Worm (Caenorhabditis elegans) whole organism, L4 larva: ENCODE measurements around the gene T15H9.5.
A peak's percentile ranks its signal among the peaks of the same experiment; 100 is the strongest.

Source experiments
- F37D6.2 ChIP-seq: sonication (generic microtip); optimal IDR thresholded peaks from 2 replicates; lab custom pipeline; 2016; ENCODE audit warnings: mild to moderate bottlenecking, missing genetic modification characterization, missing compliant biosample characterization
- F44E2.7 ChIP-seq: fragments of 200-800 bp; sonication (Bioruptor generic); IDR thresholded peaks from 2 replicates; pipeline ENCODE4 v2.1.2; 2022; ENCODE audit warnings: missing genetic modification characterization, missing compliant biosample characterization
- T20F7.1 ChIP-seq: fragments of 200-800 bp; sonication (Bioruptor generic); optimal IDR thresholded peaks from 2 replicates; lab custom pipeline; 2018; ENCODE audit warnings: mild to moderate bottlenecking, missing genetic modification characterization, missing compliant biosample characterization
- T26A8.4 ChIP-seq: fragments of 200-800 bp; sonication (Bioruptor generic); IDR thresholded peaks from 2 replicates; pipeline ENCODE4 v1.3.6; 2022; ENCODE audit warnings: missing genetic modification characterization, missing compliant biosample characterization
- Y48G9A.11 ChIP-seq: fragments of 200-800 bp; sonication (Bioruptor generic); IDR thresholded peaks from 2 replicates; pipeline ENCODE4 v1.3.6; 2022; ENCODE audit warnings: missing genetic modification reagents, missing genetic modification characterization, missing compliant biosample characterization
- Y5F2A.4 ChIP-seq: fragments of 200-800 bp; sonication (Bioruptor generic); optimal IDR thresholded peaks from 2 replicates; lab custom pipeline; 2018; ENCODE audit warnings: mild to moderate bottlenecking, missing genetic modification characterization, missing compliant biosample characterization
- Y75B8A.6 ChIP-seq: fragments of 200-800 bp; sonication (Bioruptor generic); IDR thresholded peaks from 2 replicates; pipeline ENCODE4 v1.3.6; 2022; ENCODE audit warnings: missing genetic modification reagents, missing genetic modification characterization, missing compliant biosample characterization
- ZK337.2 ChIP-seq: fragments of 200-800 bp; sonication (Bioruptor generic); IDR thresholded peaks from 2 replicates; pipeline ENCODE4 v1.3.6; 2022; ENCODE audit warnings: missing genetic modification reagents, missing genetic modification characterization, missing compliant biosample characterization
- ZK546.5 ChIP-seq, 2 experiments: sonication (generic microtip); optimal IDR thresholded peaks; 2 replicates each; lab custom pipeline; 2017; ENCODE audit warnings: missing biosample characterization in 2 of 2, missing genetic modification characterization in 2 of 2
- aha-1 ChIP-seq: fragments of 150-350 bp; peaks from one replicate; lab custom pipeline; 2014; ENCODE audit warnings: missing biosample characterization, missing genetic modification characterization
- aly-2 ChIP-seq: sonication (generic microtip); optimal IDR thresholded peaks from 2 replicates; lab custom pipeline; 2018; ENCODE audit warnings: missing biosample characterization, missing genetic modification characterization
- attf-4 ChIP-seq: sonication (generic microtip); optimal IDR thresholded peaks from 3 replicates; lab custom pipeline; 2017; ENCODE audit warnings: missing biosample characterization, missing genetic modification characterization
- ceh-32 ChIP-seq: sonication (generic microtip); optimal IDR thresholded peaks from 2 replicates; lab custom pipeline; 2016; ENCODE audit warnings: mild to moderate bottlenecking, missing genetic modification characterization, missing compliant biosample characterization; ENCODE audit not compliant: poor library complexity
- ceh-44 ChIP-seq: fragments of 200-800 bp; sonication (Bioruptor generic); IDR thresholded peaks from 2 replicates; pipeline ENCODE4 v1.3.6; 2022; ENCODE audit warnings: missing genetic modification reagents, missing genetic modification characterization, missing compliant biosample characterization
- ceh-82 ChIP-seq: sonication (generic microtip); optimal IDR thresholded peaks from 2 replicates; lab custom pipeline; 2017; ENCODE audit warnings: missing biosample characterization, missing genetic modification characterization
- cey-2 ChIP-seq: sonication (generic microtip); optimal IDR thresholded peaks from 3 replicates; lab custom pipeline; 2017; ENCODE audit warnings: missing genetic modification characterization, mild to moderate bottlenecking, missing compliant biosample characterization, antibody characterized with exemption, borderline replicate concordance; ENCODE audit not compliant: insufficient read depth
- ctbp-1 ChIP-seq: fragments of 200-800 bp; sonication (Bioruptor generic); IDR thresholded peaks from 2 replicates; pipeline ENCODE4 v1.3.6; 2022; ENCODE audit warnings: missing genetic modification reagents, missing genetic modification characterization, missing compliant biosample characterization
- daf-19 ChIP-seq: fragments of 200-800 bp; sonication (Bioruptor generic); conservative IDR thresholded peaks from 2 replicates; pipeline ENCODE4 v1.3.6; 2022; ENCODE audit warnings: missing genetic modification characterization, missing compliant biosample characterization
- dmd-8 ChIP-seq: fragments of 200-800 bp; sonication (Bioruptor generic); IDR thresholded peaks from 2 replicates; pipeline ENCODE4 v1.3.6; 2022; ENCODE audit warnings: missing genetic modification characterization, missing compliant biosample characterization
- dmd-9 ChIP-seq: fragments of 200-800 bp; sonication (Bioruptor generic); IDR thresholded peaks from 2 replicates; pipeline ENCODE4 v1.3.6; 2022; ENCODE audit warnings: missing genetic modification reagents, missing genetic modification characterization, missing compliant biosample characterization
- duxl-1 ChIP-seq: sonication (generic microtip); optimal IDR thresholded peaks from 2 replicates; lab custom pipeline; 2016; ENCODE audit warnings: mild to moderate bottlenecking, missing genetic modification characterization, moderate library complexity, missing compliant biosample characterization; ENCODE audit not compliant: poor library complexity
- egl-27 ChIP-seq: sonication (generic microtip); optimal IDR thresholded peaks from 3 replicates; lab custom pipeline; 2017; ENCODE audit warnings: missing biosample characterization, missing genetic modification reagents, missing genetic modification characterization
- gei-8 ChIP-seq: fragments of 200-800 bp; sonication (Bioruptor generic); optimal IDR thresholded peaks from 2 replicates; lab custom pipeline; 2018; ENCODE audit warnings: mild to moderate bottlenecking, missing genetic modification characterization, missing compliant biosample characterization
- hif-1 ChIP-seq, 2 experiments: sonication (generic microtip); optimal IDR thresholded peaks; 2 replicates each; lab custom pipeline; 2016 to 2017; ENCODE audit warnings: missing compliant biosample characterization in 2 of 2, missing genetic modification characterization in 2 of 2, missing genetic modification reagents in 2 of 2, missing genotype in 2 of 2, mild to moderate bottlenecking in 1 of 2
- jun-1 ChIP-seq: fragments of 150-350 bp; optimal IDR thresholded peaks from 2 replicates; lab custom pipeline; 2014; ENCODE audit warnings: missing biosample characterization, missing genetic modification reagents, missing genetic modification characterization
- lin-1 ChIP-seq: fragments of 200-800 bp; sonication (Bioruptor generic); IDR thresholded peaks from 2 replicates; pipeline ENCODE4 v1.3.6; 2022; ENCODE audit warnings: missing genetic modification reagents, missing genetic modification characterization, missing compliant biosample characterization
- lin-13 ChIP-seq: fragments of 150-350 bp; optimal IDR thresholded peaks from 2 replicates; lab custom pipeline; 2014; ENCODE audit warnings: missing biosample characterization, missing genetic modification reagents, missing genetic modification characterization
- lin-15B ChIP-seq: fragments of 150-350 bp; sonication (generic microtip); optimal IDR thresholded peaks from 3 replicates; lab custom pipeline; 2014; ENCODE audit warnings: missing biosample characterization, missing genetic modification characterization
- lin-39 ChIP-seq: fragments of 150-350 bp; optimal IDR thresholded peaks from 2 replicates; lab custom pipeline; 2014; ENCODE audit warnings: missing biosample characterization, missing genetic modification reagents, missing genetic modification characterization
- lir-3 ChIP-seq: sonication (generic microtip); optimal IDR thresholded peaks from 2 replicates; lab custom pipeline; 2016; ENCODE audit warnings: mild to moderate bottlenecking, missing genetic modification characterization, missing compliant biosample characterization
- mdl-1 ChIP-seq, 2 experiments: fragments of 150-350 bp in 1 of 2; sonication (generic microtip) in 1 of 2; optimal IDR thresholded peaks; 2 replicates each; lab custom pipeline; 2014 to 2017; ENCODE audit warnings: missing biosample characterization in 2 of 2, missing genetic modification characterization in 2 of 2
- mdt-29 ChIP-seq: fragments of 200-800 bp; sonication (Bioruptor generic); IDR thresholded peaks from 2 replicates; pipeline ENCODE4 v1.3.6; 2022; ENCODE audit warnings: missing genetic modification reagents, missing genetic modification characterization, missing compliant biosample characterization
- mxl-2 ChIP-seq: fragments of 200-800 bp; sonication (Bioruptor generic); conservative IDR thresholded peaks from 2 replicates; pipeline ENCODE4 v1.3.6; 2022; ENCODE audit warnings: missing genetic modification reagents, missing genetic modification characterization, missing compliant biosample characterization
- nhr-102 ChIP-seq: sonication (generic microtip); optimal IDR thresholded peaks from 2 replicates; lab custom pipeline; 2016; ENCODE audit warnings: mild to moderate bottlenecking, missing genetic modification characterization, moderate library complexity, missing compliant biosample characterization
- nhr-25 ChIP-seq: sonication (generic microtip); optimal IDR thresholded peaks from 2 replicates; lab custom pipeline; 2017; ENCODE audit warnings: missing genetic modification characterization, mild to moderate bottlenecking, missing compliant biosample characterization, antibody characterized with exemption, moderate library complexity, borderline replicate concordance; ENCODE audit not compliant: insufficient read depth
- nhr-28 ChIP-seq: fragments of 150-350 bp; optimal IDR thresholded peaks from 2 replicates; lab custom pipeline; 2014; ENCODE audit warnings: missing biosample characterization, missing genetic modification characterization
- nhr-41 ChIP-seq: fragments of 200-800 bp; sonication (Bioruptor generic); IDR thresholded peaks from 2 replicates; pipeline ENCODE4 v1.3.6; 2022; ENCODE audit warnings: missing genetic modification reagents, missing genetic modification characterization, missing compliant biosample characterization
- nhr-76 ChIP-seq: fragments of 150-350 bp; optimal IDR thresholded peaks from 2 replicates; lab custom pipeline; 2014; ENCODE audit warnings: missing biosample characterization, missing genetic modification characterization
- nhr-77 ChIP-seq: fragments of 150-350 bp; optimal IDR thresholded peaks from 2 replicates; lab custom pipeline; 2014; ENCODE audit warnings: missing biosample characterization, missing genetic modification characterization
- pha-4 ChIP-seq, 2 experiments: fragments of 150-350 bp in 1 of 2; fragments of 200-800 bp in 1 of 2; sonication (Bioruptor generic) in 1 of 2; IDR thresholded peaks in 1 of 2; optimal IDR thresholded peaks in 1 of 2; 2 replicates each; pipeline versions ENCODE4 v1.3.6 to Lab custom; 2014 to 2022; ENCODE audit warnings: missing genetic modification characterization in 2 of 2, missing genetic modification reagents in 2 of 2, missing biosample characterization in 1 of 2, missing compliant biosample characterization in 1 of 2
- php-3 ChIP-seq: fragments of 200-800 bp; sonication (Bioruptor generic); IDR thresholded peaks from 2 replicates; pipeline ENCODE4 v1.3.6; 2022; ENCODE audit warnings: missing genetic modification reagents, missing genetic modification characterization, missing compliant biosample characterization
- set-16 ChIP-seq: fragments of 200-800 bp; sonication (Bioruptor generic); IDR thresholded peaks from 2 replicates; pipeline ENCODE4 v1.3.6; 2022; ENCODE audit warnings: missing genetic modification reagents, missing genetic modification characterization, missing compliant biosample characterization
- skn-1 ChIP-seq: fragments of 150-350 bp; optimal IDR thresholded peaks from 2 replicates; lab custom pipeline; 2014; ENCODE audit warnings: missing biosample characterization, missing genetic modification characterization
- snpc-1.2 ChIP-seq: fragments of 200-800 bp; sonication (Bioruptor generic); IDR thresholded peaks from 2 replicates; pipeline ENCODE4 v1.3.6; 2022; ENCODE audit warnings: missing genetic modification reagents, missing genetic modification characterization, missing compliant biosample characterization
- snpc-4 ChIP-seq: fragments of 150-350 bp; optimal IDR thresholded peaks from 2 replicates; lab custom pipeline; 2014; ENCODE audit warnings: missing biosample characterization, missing genetic modification characterization
- spr-1 ChIP-seq: sonication (generic microtip); optimal IDR thresholded peaks from 2 replicates; lab custom pipeline; 2016; ENCODE audit warnings: mild to moderate bottlenecking, missing genetic modification characterization, missing compliant biosample characterization
- spr-3 ChIP-seq: fragments of 200-800 bp; sonication (Bioruptor generic); optimal IDR thresholded peaks from 2 replicates; lab custom pipeline; 2018; ENCODE audit warnings: mild to moderate bottlenecking, missing genetic modification characterization, missing compliant biosample characterization
- tra-1 ChIP-seq: fragments of 200-800 bp; sonication (Bioruptor generic); IDR thresholded peaks from 2 replicates; pipeline ENCODE4 v1.3.6; 2022; ENCODE audit warnings: missing genetic modification reagents, missing genetic modification characterization, missing compliant biosample characterization
- unc-130 ChIP-seq: sonication (generic microtip); optimal IDR thresholded peaks from 2 replicates; lab custom pipeline; 2016; ENCODE audit warnings: missing genetic modification reagents, missing genetic modification characterization, missing compliant biosample characterization
- zfp-3 ChIP-seq: fragments of 200-800 bp; sonication (Bioruptor generic); conservative IDR thresholded peaks from 2 replicates; pipeline ENCODE4 v1.3.6; 2022; ENCODE audit warnings: missing genetic modification reagents, missing genetic modification characterization, missing compliant biosample characterization
- zip-2 ChIP-seq: fragments of 150-350 bp; optimal IDR thresholded peaks from 2 replicates; lab custom pipeline; 2014; ENCODE audit warnings: missing biosample characterization, missing genetic modification characterization

Gene T15H9.5

ce11 chrII:9621913-9622348 lies 10.7 kb upstream of the T15H9.5 start (continued):
- TF ChIP-seq zfp-3 (no peak), ceh-82 (tag; lab: Kevin White, UChicago) (no peak), T20F7.1 (GFP tag; lab: Kevin White, UChicago) (peak; percentile 56), snpc-1.2 (GFP tag; lab: Robert Waterston, UW) (0 out of 2 replicates have a peak, but pooled peaks have one; percentile 27), ZK337.2 (GFP tag; lab: Robert Waterston, UW) (no peak), pha-4 (GFP tag; IDR thresholded peaks at IDR 0.05; lab: Robert Waterston, UW) (peak; percentile 17; the same call in 1 of the 2 replicates), pha-4 (tag; optimal IDR thresholded peaks at IDR 0.05; lab: Kevin White, UChicago) (peak; percentile 59), hif-1 (tag; optimal IDR thresholded peaks at IDR 0.05; lab: Kevin White, UChicago) (peak in 1 of 2 experiments; percentile 12), F44E2.7 (GFP tag; lab: Robert Waterston, UW) (no peak), nhr-28 (tag; lab: Kevin White, UChicago) (peak; percentile 61), ZK546.5 (tag; optimal IDR thresholded peaks at IDR 0.05; lab: Kevin White, UChicago) (no peak), gei-8 (GFP tag; lab: Kevin White, UChicago) (no peak), T26A8.4 (no peak), dmd-8 (no peak), php-3 (GFP tag; lab: Robert Waterston, UW) (no peak), attf-4 (tag; lab: Kevin White, UChicago) (no peak), lin-13 (GFP tag; lab: Kevin White, UChicago) (no peak), snpc-4 (tag; lab: Kevin White, UChicago) (no peak), skn-1 (tag; lab: Kevin White, UChicago) (no peak), nhr-76 (tag; lab: Kevin White, UChicago) (no peak), ceh-44 (GFP tag; lab: Robert Waterston, UW) (no peak), set-16 (no peak), egl-27 (tag; lab: Kevin White, UChicago) (no peak), nhr-102 (tag; lab: Kevin White, UChicago) (peak; percentile 1), mdt-29 (GFP tag; lab: Robert Waterston, UW) (no peak), unc-130 (GFP tag; lab: Kevin White, UChicago) (no peak), jun-1 (tag; lab: Kevin White, UChicago) (no peak), dmd-9 (no peak), F37D6.2 (tag; lab: Kevin White, UChicago) (no peak), ceh-32 (tag; lab: Kevin White, UChicago) (no peak), Y5F2A.4 (GFP tag; lab: Kevin White, UChicago) (no peak), duxl-1 (tag; lab: Kevin White, UChicago) (no peak), ctbp-1 (GFP tag; lab: Robert Waterston, UW) (no peak), mxl-2 (GFP tag; lab: Robert Waterston, UW) (no peak), tra-1 (GFP tag; lab: Robert Waterston, UW) (peak; percentile 52), Y75B8A.6 (GFP tag; lab: Robert Waterston, UW) (no peak), lin-15B (tag; lab: Kevin White, UChicago) (no peak), aly-2 (tag; lab: Kevin White, UChicago) (no peak), lir-3 (no peak), nhr-25 (no peak), zip-2 (tag; lab: Kevin White, UChicago) (no peak), cey-2 (tag; lab: Kevin White, UChicago) (no peak), nhr-41 (GFP tag; lab: Robert Waterston, UW) (no peak), aha-1 (tag; lab: Kevin White, UChicago) (no peak), nhr-77 (tag; lab: Kevin White, UChicago) (no peak), daf-19 (GFP tag; lab: Robert Waterston, UW) (no peak), lin-1 (GFP tag; lab: Robert Waterston, UW) (peak; percentile 28; the same call in 1 of the 2 replicates), lin-39 (no peak), spr-3 (no peak), spr-1 (tag; lab: Kevin White, UChicago) (no peak), mdl-1 (tag; optimal IDR thresholded peaks at IDR 0.05; lab: Kevin White, UChicago) (peak in 1 of 2 experiments; percentile 68), Y48G9A.11 (GFP tag; lab: Robert Waterston, UW) (no peak)
